Worm (Caenorhabditis elegans) whole organism, L1 larva: Measurements from ENCODE around the gene trxr-1.

Experiments
- C04F5.9 ChIP-seq: sonication (generic microtip); optimal IDR thresholded peaks from 2 replicates; lab custom pipeline; 2016; ENCODE audit warnings: missing genetic modification characterization, missing compliant biosample characterization
- C16A3.4 ChIP-seq: fragments of 150-350 bp; optimal IDR thresholded peaks from 2 replicates; lab custom pipeline; 2014; ENCODE audit warnings: missing biosample characterization, missing genetic modification characterization
- Y116A8C.19 ChIP-seq: sonication (generic microtip); optimal IDR thresholded peaks from 2 replicates; lab custom pipeline; 2016; ENCODE audit warnings: missing compliant biosample characterization, missing genetic modification characterization, borderline replicate concordance
- aha-1 ChIP-seq: fragments of 150-350 bp; optimal IDR thresholded peaks from 2 replicates; lab custom pipeline; 2014; ENCODE audit warnings: missing biosample characterization, missing genetic modification characterization
- ceh-8 ChIP-seq: fragments of 200-800 bp; sonication (Bioruptor generic); optimal IDR thresholded peaks from 2 replicates; lab custom pipeline; 2018; ENCODE audit warnings: mild to moderate bottlenecking, missing genetic modification characterization, moderate library complexity, missing compliant biosample characterization
- ceh-90 ChIP-seq: sonication (generic microtip); optimal IDR thresholded peaks from 2 replicates; lab custom pipeline; 2016; ENCODE audit warnings: missing genetic modification characterization, missing compliant biosample characterization
- elt-2 ChIP-seq: sonication (generic microtip); optimal IDR thresholded peaks from 2 replicates; lab custom pipeline; 2016; ENCODE audit warnings: missing genetic modification characterization, mild to moderate bottlenecking, inconsistent platforms, missing compliant biosample characterization, missing genetic modification reagents
- fkh-10 ChIP-seq: sonication (generic microtip); optimal IDR thresholded peaks from 2 replicates; lab custom pipeline; 2017; ENCODE audit warnings: missing biosample characterization, missing genetic modification reagents, missing genetic modification characterization
- fkh-4 ChIP-seq: sonication (generic microtip); optimal IDR thresholded peaks from 2 replicates; lab custom pipeline; 2016; ENCODE audit warnings: missing compliant biosample characterization, missing genetic modification characterization, borderline replicate concordance
- fkh-8 ChIP-seq: sonication (generic microtip); optimal IDR thresholded peaks from 2 replicates; lab custom pipeline; 2016; ENCODE audit warnings: mild to moderate bottlenecking, missing genetic modification characterization, missing compliant biosample characterization
- fos-1 ChIP-seq: fragments of 150-350 bp; optimal IDR thresholded peaks from 2 replicates; lab custom pipeline; 2014; ENCODE audit warnings: missing biosample characterization, missing genetic modification characterization
- hlh-4 ChIP-seq: sonication (generic microtip); optimal IDR thresholded peaks from 2 replicates; lab custom pipeline; 2016; ENCODE audit warnings: mild to moderate bottlenecking, missing genetic modification characterization, missing compliant biosample characterization
- irx-1 ChIP-seq: sonication (generic microtip); optimal IDR thresholded peaks from 2 replicates; lab custom pipeline; 2016; ENCODE audit warnings: missing genetic modification characterization, missing compliant biosample characterization
- lin-13 ChIP-seq: fragments of 150-350 bp; optimal IDR thresholded peaks from 2 replicates; lab custom pipeline; 2014; ENCODE audit warnings: missing biosample characterization, missing genetic modification reagents, missing genetic modification characterization
- lin-35 ChIP-seq, 2 experiments: fragments of 150-350 bp; optimal IDR thresholded peaks; 2 replicates each; lab custom pipeline; 2014; ENCODE audit warnings: missing biosample characterization in 2 of 2, missing genetic modification characterization in 2 of 2, missing genetic modification reagents in 2 of 2
- lin-39 ChIP-seq: fragments of 150-350 bp; optimal IDR thresholded peaks from 2 replicates; lab custom pipeline; 2014; ENCODE audit warnings: missing biosample characterization, missing genetic modification reagents, missing genetic modification characterization
- lir-3 ChIP-seq: sonication (generic microtip); optimal IDR thresholded peaks from 2 replicates; lab custom pipeline; 2016; ENCODE audit warnings: mild to moderate bottlenecking, missing genetic modification characterization, moderate library complexity, missing compliant biosample characterization; ENCODE audit not compliant: poor library complexity
- mab-9 ChIP-seq: fragments of 200-800 bp; sonication (Bioruptor generic); IDR thresholded peaks from 2 replicates; pipeline ENCODE4 v1.3.6; 2022; ENCODE audit warnings: missing genetic modification reagents, missing genetic modification characterization, missing compliant biosample characterization
- mdl-1 ChIP-seq, 2 experiments: fragments of 150-350 bp; optimal IDR thresholded peaks; 2 replicates each; lab custom pipeline; 2014 to 2017; ENCODE audit warnings: missing biosample characterization in 2 of 2, missing genetic modification characterization in 2 of 2, inconsistent platforms in 1 of 2
- nhr-12 ChIP-seq: sonication (generic microtip); optimal IDR thresholded peaks from 2 replicates; lab custom pipeline; 2017; ENCODE audit warnings: missing biosample characterization, missing genetic modification characterization
- nhr-47 ChIP-seq: sonication (generic microtip); optimal IDR thresholded peaks from 2 replicates; lab custom pipeline; 2016; ENCODE audit warnings: mild to moderate bottlenecking, missing genetic modification characterization, moderate library complexity, missing compliant biosample characterization
- nhr-71 ChIP-seq: sonication (generic microtip); optimal IDR thresholded peaks from 2 replicates; lab custom pipeline; 2016; ENCODE audit warnings: mild to moderate bottlenecking, missing genetic modification characterization, moderate library complexity, missing compliant biosample characterization
- nhr-84 ChIP-seq: sonication (generic microtip); optimal IDR thresholded peaks from 2 replicates; lab custom pipeline; 2017; ENCODE audit warnings: missing biosample characterization, missing genetic modification characterization
- pax-3 ChIP-seq: fragments of 200-800 bp; sonication (Bioruptor generic); optimal IDR thresholded peaks from 2 replicates; lab custom pipeline; 2018; ENCODE audit warnings: mild to moderate bottlenecking, missing genetic modification characterization, moderate library complexity, missing compliant biosample characterization
- rnt-1 ChIP-seq: sonication (generic microtip); optimal IDR thresholded peaks from 2 replicates; lab custom pipeline; 2016; ENCODE audit warnings: mild to moderate bottlenecking, missing genetic modification characterization, moderate library complexity, missing compliant biosample characterization
- skn-1 ChIP-seq: fragments of 150-350 bp; optimal IDR thresholded peaks from 2 replicates; lab custom pipeline; 2014; ENCODE audit warnings: missing biosample characterization, missing genetic modification characterization
- snu-23 ChIP-seq: sonication (generic microtip); optimal IDR thresholded peaks from 2 replicates; lab custom pipeline; 2016; ENCODE audit warnings: missing genetic modification characterization, missing compliant biosample characterization
- sox-4 ChIP-seq: sonication (generic microtip); optimal IDR thresholded peaks from 2 replicates; lab custom pipeline; 2016; ENCODE audit warnings: missing genetic modification characterization, missing compliant biosample characterization
- sup-37 ChIP-seq: fragments of 200-800 bp; sonication (Bioruptor generic); optimal IDR thresholded peaks from 2 replicates; lab custom pipeline; 2018; ENCODE audit warnings: mild to moderate bottlenecking, missing genetic modification characterization, missing compliant biosample characterization
- tbx-2 ChIP-seq: sonication (generic microtip); optimal IDR thresholded peaks from 2 replicates; lab custom pipeline; 2016; ENCODE audit warnings: missing genetic modification characterization, missing compliant biosample characterization
- tlp-1 ChIP-seq: fragments of 150-350 bp; optimal IDR thresholded peaks from 2 replicates; lab custom pipeline; 2014; ENCODE audit warnings: missing biosample characterization, missing genetic modification characterization
- unc-130 ChIP-seq: fragments of 150-350 bp; optimal IDR thresholded peaks from 2 replicates; lab custom pipeline; 2017; ENCODE audit warnings: missing biosample characterization, missing genetic modification characterization, inconsistent platforms
- unc-30 ChIP-seq: sonication (generic microtip); optimal IDR thresholded peaks from 2 replicates; lab custom pipeline; 2017; ENCODE audit warnings: missing biosample characterization, missing genetic modification characterization
- unc-62 ChIP-seq: fragments of 150-350 bp; optimal IDR thresholded peaks from 2 replicates; lab custom pipeline; 2014; ENCODE audit warnings: missing biosample characterization, missing genetic modification reagents, missing genetic modification characterization
- unc-98 ChIP-seq: fragments of 200-800 bp; sonication (Bioruptor generic); IDR thresholded peaks from 2 replicates; pipeline ENCODE4 v1.3.6; 2022; ENCODE audit warnings: missing genetic modification characterization, missing compliant biosample characterization
- vab-15 ChIP-seq: sonication (generic microtip); optimal IDR thresholded peaks from 2 replicates; lab custom pipeline; 2017; ENCODE audit warnings: missing genotype, mild to moderate bottlenecking, missing genetic modification characterization, missing compliant biosample characterization
- xbp-1 ChIP-seq: sonication (generic microtip); optimal IDR thresholded peaks from 2 replicates; lab custom pipeline; 2016; ENCODE audit warnings: missing genetic modification characterization, missing compliant biosample characterization
- zag-1 ChIP-seq: fragments of 150-350 bp; optimal IDR thresholded peaks from 2 replicates; lab custom pipeline; 2014; ENCODE audit warnings: missing biosample characterization, missing genetic modification characterization
- zip-4 ChIP-seq: fragments of 200-800 bp; sonication (Bioruptor generic); optimal IDR thresholded peaks from 2 replicates; lab custom pipeline; 2018; ENCODE audit warnings: mild to moderate bottlenecking, missing genetic modification characterization, moderate library complexity, missing compliant biosample characterization
- ztf-4 ChIP-seq: fragments of 150-350 bp; optimal IDR thresholded peaks from 2 replicates; lab custom pipeline; 2014; ENCODE audit warnings: missing biosample characterization, missing genetic modification characterization

trxr-1 gene

ce11 chrIV:6971213-6971612 lies 40.5 kb upstream of the trxr-1 start, which contains the start of gene ZK381.62:
Gene ZK381.62 (minus strand): TSS chrIV:6971313.
- no peak for TF ChIP-seq snu-23 (GFP tag; lab: Kevin White, UChicago)
- TF ChIP-seq pax-3 (tag; lab: Kevin White, UChicago): no peak
- no peak for TF ChIP-seq mab-9
- no peak for TF ChIP-seq lin-35 (GFP tag; optimal IDR thresholded peaks at IDR 0.05; lab: Kevin White, UChicago)
- TF ChIP-seq hlh-4 (tag; lab: Kevin White, UChicago): no peak
- no peak for TF ChIP-seq fos-1 (tag; lab: Kevin White, UChicago)
- TF ChIP-seq Y116A8C.19 (tag; lab: Kevin White, UChicago): no peak
- no peak for TF ChIP-seq sup-37 (GFP tag; lab: Kevin White, UChicago)
- TF ChIP-seq unc-98: no peak
- TF ChIP-seq lir-3 (tag; lab: Kevin White, UChicago): no peak
- no peak for TF ChIP-seq elt-2
- TF ChIP-seq ztf-4 (tag; lab: Kevin White, UChicago): no peak
- no peak for TF ChIP-seq unc-62 (GFP tag; lab: Kevin White, UChicago)

ce11 chrIV:6972427-6972826 lies 39.3 kb upstream of the trxr-1 start, which contains the start of gene nhr-249:
Gene nhr-249 (minus strand): TSS chrIV:6972527.
- TF ChIP-seq nhr-47 (tag; lab: Kevin White, UChicago) (no peak), ceh-90 (no peak), tbx-2 (tag; lab: Kevin White, UChicago) (no peak), unc-62 (GFP tag; lab: Kevin White, UChicago) (no peak), unc-98 (no peak), nhr-84 (tag; lab: Kevin White, UChicago) (no peak), tlp-1 (no peak), pax-3 (tag; lab: Kevin White, UChicago) (no peak), Y116A8C.19 (tag; lab: Kevin White, UChicago) (no peak), mdl-1 (tag; optimal IDR thresholded peaks at IDR 0.05; lab: Kevin White, UChicago) (no peak), zip-4 (GFP tag; lab: Kevin White, UChicago) (no peak), C16A3.4 (tag; lab: Kevin White, UChicago) (no peak), zag-1 (tag; lab: Kevin White, UChicago) (no peak), skn-1 (tag; lab: Kevin White, UChicago) (no peak), aha-1 (tag; lab: Kevin White, UChicago) (no peak), irx-1 (tag; lab: Kevin White, UChicago) (no peak), unc-130 (tag; lab: Kevin White, UChicago) (no peak)

ce11 chrIV:6974162-6974938 lies 37.4 kb upstream of the trxr-1 start:
- no peak for TF ChIP-seq lin-39 (tag; lab: Kevin White, UChicago)
- no peak for TF ChIP-seq nhr-84 (tag; lab: Kevin White, UChicago)
- TF ChIP-seq fkh-10 (GFP tag; lab: Kevin White, UChicago): no peak
- TF ChIP-seq zag-1 (tag; lab: Kevin White, UChicago): no peak
- no peak for TF ChIP-seq tbx-2 (tag; lab: Kevin White, UChicago)
- no peak for TF ChIP-seq rnt-1 (tag; lab: Kevin White, UChicago)
- TF ChIP-seq C04F5.9 (tag; lab: Kevin White, UChicago): no peak
- TF ChIP-seq nhr-47 (tag; lab: Kevin White, UChicago): no peak
- no peak for TF ChIP-seq nhr-71 (tag; lab: Kevin White, UChicago)
- TF ChIP-seq tlp-1: no peak
- TF ChIP-seq fkh-8 (tag; lab: Kevin White, UChicago): no peak

DNA sequence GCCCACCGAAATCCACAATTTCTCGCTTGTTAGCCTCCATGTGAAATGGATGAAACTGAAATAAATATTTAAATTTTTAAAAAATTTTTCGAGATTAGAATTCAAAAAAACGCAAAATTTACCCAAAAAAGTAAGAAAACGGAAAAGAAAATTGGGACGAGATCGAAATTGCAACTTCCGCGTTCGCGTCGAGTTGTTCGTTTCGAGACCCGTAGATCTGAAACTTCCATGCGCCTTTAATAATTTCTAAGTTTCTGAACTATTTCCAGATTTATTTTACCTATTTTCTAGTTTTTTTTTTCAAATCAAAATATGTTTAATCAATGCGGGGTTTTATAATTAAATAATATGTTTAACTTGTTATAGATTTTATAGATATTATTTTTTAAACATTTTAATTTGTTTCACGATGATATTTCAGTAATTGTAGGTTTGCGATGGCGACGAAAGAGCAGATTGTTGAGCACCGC lies 34.6 kb upstream of the trxr-1 start, which contains the start of the genes pgl-1 and him-3:
Gene pgl-1 (minus strand): TSS at position 230 of the 470 bp plus-strand sequence.
Gene him-3 (plus strand): TSS at position 420 of the 470 bp plus-strand sequence.
- TF ChIP-seq nhr-47 (tag; lab: Kevin White, UChicago): no peak
- TF ChIP-seq ceh-8 (GFP tag; lab: Kevin White, UChicago): no peak
- TF ChIP-seq sox-4: no peak
- TF ChIP-seq ztf-4 (tag; lab: Kevin White, UChicago): no peak
- TF ChIP-seq xbp-1 (tag; lab: Kevin White, UChicago): no peak
- TF ChIP-seq hlh-4 (tag; lab: Kevin White, UChicago): no peak
- TF ChIP-seq lin-39 (tag; lab: Kevin White, UChicago): no peak
- no peak for TF ChIP-seq unc-30 (tag; lab: Kevin White, UChicago)
- no peak for TF ChIP-seq lin-13
- no peak for TF ChIP-seq aha-1 (tag; lab: Kevin White, UChicago)
- no peak for TF ChIP-seq mab-9
- no peak for TF ChIP-seq fkh-4
- no peak for TF ChIP-seq vab-15 (tag; lab: Kevin White, UChicago)
- no peak for TF ChIP-seq nhr-12 (tag; lab: Kevin White, UChicago)
